Worm (Caenorhabditis elegans): Measurements from ENCODE around the gene ooc-3.

Gene ooc-3

ce11 chrII:11526954-11527353, 31.8 kb upstream of the ooc-3 start, which contains the start of gene age-1:
Gene age-1 (minus strand): TSS chrII:11527054.
- no peak for TF ChIP-seq nhr-28 (tag; optimal IDR thresholded peaks at IDR 0.05)
- TF ChIP-seq fkh-10 (GFP tag; optimal IDR thresholded peaks at IDR 0.05), result no peak
- no peak for TF ChIP-seq elt-3 (tag; optimal IDR thresholded peaks at IDR 0.05)
- TF ChIP-seq ceh-9 (tag; optimal IDR thresholded peaks at IDR 0.05), result no peak
- TF ChIP-seq nhr-23 (tag; optimal IDR thresholded peaks at IDR 0.05), result no peak
- TF ChIP-seq lsy-12 (tag; optimal IDR thresholded peaks at IDR 0.05), result no peak
- no peak for TF ChIP-seq fkh-2 (tag; optimal IDR thresholded peaks at IDR 0.05)
- no peak for TF ChIP-seq hmg-11 (tag; optimal IDR thresholded peaks at IDR 0.05)
- no peak for TF ChIP-seq skn-1 (tag; optimal IDR thresholded peaks at IDR 0.05)
- TF ChIP-seq ztf-11 (tag; optimal IDR thresholded peaks at IDR 0.05), result no peak
- TF ChIP-seq lin-15B (tag; optimal IDR thresholded peaks at IDR 0.05), result no peak
- no peak for TF ChIP-seq pqm-1 (tag; optimal IDR thresholded peaks at IDR 0.05)
- no peak for TF ChIP-seq nhr-67 (tag; optimal IDR thresholded peaks at IDR 0.05)
- no peak for TF ChIP-seq egl-27 (tag; optimal IDR thresholded peaks at IDR 0.05)
- TF ChIP-seq ceh-82 (tag; optimal IDR thresholded peaks at IDR 0.05), result no peak
- no peak for TF ChIP-seq nhr-12 (tag; optimal IDR thresholded peaks at IDR 0.05)
- TF ChIP-seq jun-1 (tag; optimal IDR thresholded peaks at IDR 0.05), result no peak
- no peak for TF ChIP-seq nhr-43 (tag; optimal IDR thresholded peaks at IDR 0.05; ENCODE audit: poor library complexity, severe bottlenecking)

- TF ChIP-seq fkh-10 (GFP tag; optimal IDR thresholded peaks at IDR 0.05) (no peak), mdl-1 (tag; optimal IDR thresholded peaks at IDR 0.05) (no peak), ztf-4 (tag; optimal IDR thresholded peaks at IDR 0.05) (no peak), elt-3 (tag; optimal IDR thresholded peaks at IDR 0.05) (no peak), nhr-11 (tag; optimal IDR thresholded peaks at IDR 0.05) (no peak), elt-1 (tag; optimal IDR thresholded peaks at IDR 0.05) (no peak), ceh-82 (tag; optimal IDR thresholded peaks at IDR 0.05) (no peak), jun-1 (tag; optimal IDR thresholded peaks at IDR 0.05) (no peak), nhr-237 (tag; optimal IDR thresholded peaks at IDR 0.05) (no peak), tbx-2 (tag; optimal IDR thresholded peaks at IDR 0.05) (no peak), eor-1 (tag; optimal IDR thresholded peaks at IDR 0.05) (no peak), fkh-2 (tag; optimal IDR thresholded peaks at IDR 0.05) (no peak), nfya-1 (tag; optimal IDR thresholded peaks at IDR 0.05; ENCODE audit: insufficient read depth) (no peak), R02D3.7 (tag; optimal IDR thresholded peaks at IDR 0.05) (no peak), lsy-12 (tag; optimal IDR thresholded peaks at IDR 0.05) (no peak), egl-27 (tag; optimal IDR thresholded peaks at IDR 0.05) (no peak), ceh-9 (tag; optimal IDR thresholded peaks at IDR 0.05) (no peak), sea-2 (GFP tag; optimal IDR thresholded peaks at IDR 0.05) (no peak), fos-1 (tag; optimal IDR thresholded peaks at IDR 0.05) (no peak)
Observed at ce11 chrII:11521300-11521699, 26.2 kb upstream of the ooc-3 start, which contains the start of gene Y62F5A.10. Gene Y62F5A.10 (plus strand): TSS chrII:11521600.

- TF ChIP-seq unc-62 (GFP tag; optimal IDR thresholded peaks at IDR 0.05) (no peak), sea-2 (GFP tag; optimal IDR thresholded peaks at IDR 0.05) (no peak), snpc-4 (tag; optimal IDR thresholded peaks at IDR 0.05) (no peak), aly-2 (tag; optimal IDR thresholded peaks at IDR 0.05) (no peak), eor-1 (tag; optimal IDR thresholded peaks at IDR 0.05) (no peak), elt-2 (tag; optimal IDR thresholded peaks at IDR 0.05) (no peak), elt-1 (tag; optimal IDR thresholded peaks at IDR 0.05) (no peak), lin-39 (tag; optimal IDR thresholded peaks at IDR 0.05) (no peak), ZK546.5 (tag; optimal IDR thresholded peaks at IDR 0.05) (no peak), nhr-76 (tag; optimal IDR thresholded peaks at IDR 0.05) (no peak), mml-1 (tag; optimal IDR thresholded peaks at IDR 0.05) (no peak), nhr-11 (tag; optimal IDR thresholded peaks at IDR 0.05) (no peak), mdl-1 (tag; optimal IDR thresholded peaks at IDR 0.05) (no peak), egl-5 (tag; optimal IDR thresholded peaks at IDR 0.05) (no peak), nhr-23 (tag; optimal IDR thresholded peaks at IDR 0.05) (no peak), nhr-67 (tag; optimal IDR thresholded peaks at IDR 0.05) (no peak), ama-1 (optimal IDR thresholded peaks at IDR 0.05) (no peak)
Observed at ce11 chrII:11518184-11518583, 23.1 kb upstream of the ooc-3 start, which contains the start of gene B0334.10. Gene B0334.10 (plus strand): TSS chrII:11518484.
